Fruit fly (Drosophila melanogaster): Measurements from ENCODE around the gene CG8813.

Gene CG8813

DNA sequence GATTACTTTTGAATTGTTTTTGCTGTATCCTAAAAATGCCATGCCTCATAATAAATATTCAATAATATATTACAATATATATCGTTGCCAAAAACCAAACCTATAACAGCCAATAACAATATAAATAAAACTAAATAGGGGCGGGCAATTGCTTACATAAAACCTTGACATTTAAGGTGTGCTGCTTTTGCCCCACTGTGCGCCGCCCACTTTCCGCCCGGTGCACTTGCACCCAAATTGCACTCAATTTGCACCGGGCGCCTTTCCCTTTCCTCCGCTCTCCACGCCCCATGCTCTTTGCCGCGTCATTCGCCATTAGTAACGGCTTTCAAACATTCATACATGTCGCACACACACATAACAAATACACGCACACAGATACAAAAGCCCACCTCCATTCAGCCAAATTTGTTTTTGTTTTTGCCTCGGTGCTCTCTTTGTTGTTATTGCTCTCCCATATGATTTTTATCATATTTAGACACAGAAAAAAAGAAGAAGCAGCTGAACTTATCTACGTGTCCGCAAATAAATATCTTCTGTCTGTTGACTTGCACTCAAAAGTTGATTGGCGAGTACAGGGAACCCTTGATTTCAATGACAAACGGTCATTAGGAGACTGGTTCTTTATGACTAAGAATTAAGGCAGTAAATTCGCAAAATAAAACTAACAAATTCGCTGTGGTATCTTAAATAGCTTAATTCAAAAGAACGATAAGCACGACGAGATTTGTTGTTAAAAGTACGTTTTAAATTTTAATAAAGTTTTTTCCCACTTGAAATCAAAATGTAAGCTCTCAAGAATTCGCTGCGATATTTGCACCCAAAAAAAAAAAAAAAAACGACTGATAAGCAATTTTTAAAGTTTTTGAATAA is 11.4 kb upstream of the CG8813 start (continued):
- TF ChIP-seq tap (tag; optimal IDR thresholded peaks at IDR 0.05) (peak; percentile 30), CG8281 (tag; optimal IDR thresholded peaks at IDR 0.05) (no peak), CG1792 (GFP tag; optimal IDR thresholded peaks at IDR 0.05) (no peak), Deaf1 (tag; optimal IDR thresholded peaks at IDR 0.05) (no peak), Jarid2 (GFP tag; optimal IDR thresholded peaks at IDR 0.05) (no peak), CG13424 (tag; optimal IDR thresholded peaks at IDR 0.05) (peak; percentile 2), CG11504 (tag; optimal IDR thresholded peaks at IDR 0.05) (peak; percentile 24), CG7745 (tag; optimal IDR thresholded peaks at IDR 0.05) (no peak), CG15601 (tag; optimal IDR thresholded peaks at IDR 0.05) (no peak), gt (GFP tag; IDR thresholded peaks at IDR 0.05) (no peak), nom (GFP tag; optimal IDR thresholded peaks at IDR 0.05) (no peak), CG10543 (GFP tag; optimal IDR thresholded peaks at IDR 0.05) (peak; percentile 53), CG17385 (GFP tag; optimal IDR thresholded peaks at IDR 0.05) (peak; percentile 86), CG10959 (GFP tag; IDR thresholded peaks at IDR 0.05) (no peak; the same call in 1 of the 2 replicates), usp (GFP tag; optimal IDR thresholded peaks at IDR 0.05) (no peak), vvl (GFP tag; IDR thresholded peaks at IDR 0.05) (no peak), CG13775 (GFP tag; optimal IDR thresholded peaks at IDR 0.05) (no peak), cg (GFP tag; optimal IDR thresholded peaks at IDR 0.05) (peak; percentile 85), Sox100B (GFP tag; optimal IDR thresholded peaks at IDR 0.05) (peak; percentile 11), btn (GFP tag; optimal IDR thresholded peaks at IDR 0.05) (no peak), CG30020 (tag; optimal IDR thresholded peaks at IDR 0.05) (no peak), CG3163 (GFP tag; optimal IDR thresholded peaks at IDR 0.05) (no peak), CTCF (GFP tag; optimal IDR thresholded peaks at IDR 0.05) (no peak), gcm (GFP tag; optimal IDR thresholded peaks at IDR 0.05) (no peak), insv (GFP tag; optimal IDR thresholded peaks at IDR 0.05) (no peak), CG7987 (GFP tag; optimal IDR thresholded peaks at IDR 0.05) (peak; percentile 44), dpn (GFP tag; optimal IDR thresholded peaks at IDR 0.05) (no peak), ssp (GFP tag; IDR thresholded peaks at IDR 0.05) (no peak), NfI (GFP tag; optimal IDR thresholded peaks at IDR 0.05) (no peak), E2f2 (GFP tag; IDR thresholded peaks at IDR 0.05) (no peak), CG3407 (GFP tag; optimal IDR thresholded peaks at IDR 0.05) (no peak), lmd (GFP tag; IDR thresholded peaks at IDR 0.05) (no peak), CG4424 (GFP tag; optimal IDR thresholded peaks at IDR 0.05) (peak; percentile 17), CG3847 (GFP tag; IDR thresholded peaks at IDR 0.05) (no peak), wor (GFP tag; IDR thresholded peaks at IDR 0.05) (no peak), CG9437 (GFP tag; optimal IDR thresholded peaks at IDR 0.05) (no peak), CG8359 (GFP tag; optimal IDR thresholded peaks at IDR 0.05; ENCODE audit: borderline replicate concordance) (no peak), crp (GFP tag; optimal IDR thresholded peaks at IDR 0.05) (peak in 1 of 2 experiments; percentile 25), run (tag; optimal IDR thresholded peaks at IDR 0.05) (no peak), CG14014 (GFP tag; IDR thresholded peaks at IDR 0.05) (peak; percentile 45), CG11723 (GFP tag; optimal IDR thresholded peaks at IDR 0.05) (no peak), CG10267 (tag; optimal IDR thresholded peaks at IDR 0.05) (no peak), lov (optimal IDR thresholded peaks at IDR 0.05) (no peak), lov (GFP tag; IDR thresholded peaks at IDR 0.05) (no peak), CG17328 (GFP tag; IDR thresholded peaks at IDR 0.05) (no peak), hb (GFP tag; IDR thresholded peaks at IDR 0.05; ENCODE audit: partially characterized antibody) (no peak), chm (GFP tag; IDR thresholded peaks at IDR 0.05) (no peak), CG34422 (GFP tag; IDR thresholded peaks at IDR 0.05) (no peak), Dek (tag; optimal IDR thresholded peaks at IDR 0.05) (peak; percentile 11), PHDP (tag; optimal IDR thresholded peaks at IDR 0.05) (no peak)
